Worm (Caenorhabditis elegans): ENCODE results near the gene mec-18.
A peak's percentile ranks its signal among the peaks of the same experiment; 100 is the strongest.

The mec-18 gene

DNA sequence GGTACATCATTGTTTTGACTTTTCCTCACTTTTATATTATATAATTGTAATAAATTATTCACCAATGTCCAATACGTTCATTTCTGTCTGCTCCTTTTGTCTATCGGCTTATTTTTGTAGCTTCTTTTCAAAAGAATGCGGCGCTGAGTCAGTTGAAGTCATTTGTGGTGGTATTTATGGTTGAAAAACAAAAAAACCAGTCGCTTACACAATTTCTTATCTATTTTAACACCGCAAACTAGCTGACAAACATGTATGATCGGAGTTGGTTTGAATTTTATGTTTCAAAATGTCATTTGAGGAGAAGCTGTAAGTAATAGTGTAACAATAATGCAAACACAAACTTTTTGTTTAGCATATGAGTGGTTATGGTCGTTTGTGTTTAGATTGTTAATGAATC lies 10.0 kb upstream of the mec-18 start, which contains the start of gene ets-10:
Gene ets-10 (plus strand): TSS at position 201 of the 400 bp plus-strand sequence.
- TF ChIP-seq nhr-28 (tag; optimal IDR thresholded peaks at IDR 0.05), result no peak
- no peak for TF ChIP-seq efl-1 (optimal IDR thresholded peaks at IDR 0.05)
- TF ChIP-seq efl-1 (GFP tag; optimal IDR thresholded peaks at IDR 0.05 in 1 of 2), result peak in 1 of 2 experiments; percentile 65
- TF ChIP-seq ceh-63 (GFP tag; optimal IDR thresholded peaks at IDR 0.05), result no peak
- TF ChIP-seq C04F5.9 (tag; optimal IDR thresholded peaks at IDR 0.05), result no peak

- TF ChIP-seq aly-2 (tag; optimal IDR thresholded peaks at IDR 0.05) (no peak), elt-2 (tag; optimal IDR thresholded peaks at IDR 0.05) (peak; percentile 71), jun-1 (tag; optimal IDR thresholded peaks at IDR 0.05) (peak; percentile 24), pqm-1 (tag; optimal IDR thresholded peaks at IDR 0.05) (peak; percentile 45)
Measured at ce11 chrX:4282380-4282779, 8.4 kb upstream of the mec-18 start, which contains the start of gene C52B9.19. Gene C52B9.19, plus strand, starts transcription at chrX:4282555.

ce11 chrX:4279294-4279782 lies 5.3 kb upstream of the mec-18 start, which contains the start of the genes twk-28 and ets-9:
Gene twk-28, minus strand, starts transcription at chrX:4279344.
Gene ets-9, plus strand, starts transcription at chrX:4279703.
- no peak for TF ChIP-seq ztf-4 (tag; optimal IDR thresholded peaks at IDR 0.05)
- TF ChIP-seq rnt-1 (tag; optimal IDR thresholded peaks at IDR 0.05), result peak; percentile 30

DNA sequence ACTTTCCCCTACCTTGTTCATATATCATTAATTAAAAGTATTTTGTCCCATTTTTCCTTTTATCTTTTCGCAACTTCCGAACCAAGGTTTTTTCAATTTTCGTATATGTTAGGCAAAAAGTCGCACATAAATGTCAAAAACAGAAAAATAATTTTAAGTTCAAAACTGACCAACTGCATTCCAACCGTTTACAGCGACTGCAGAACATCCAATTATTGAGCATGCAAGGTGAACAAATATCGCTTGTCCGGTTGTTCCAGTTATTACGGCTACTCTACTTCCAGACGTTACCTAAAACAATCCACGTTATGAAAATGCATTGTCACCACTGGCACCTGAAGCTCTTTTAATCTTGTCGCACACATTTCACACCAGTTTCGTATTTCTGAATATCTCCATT lies 402 bp downstream of the mec-18 start, which contains the start of gene C52B9.10:
Gene C52B9.10 (plus strand): TSS at position 301 of the 400 bp plus-strand sequence.
- no peak for TF ChIP-seq snu-23 (GFP tag; optimal IDR thresholded peaks at IDR 0.05)
- TF ChIP-seq nhr-237 (tag; optimal IDR thresholded peaks at IDR 0.05), result no peak
- TF ChIP-seq lin-35 (GFP tag; optimal IDR thresholded peaks at IDR 0.05), result no peak
- TF ChIP-seq blmp-1 (tag; optimal IDR thresholded peaks at IDR 0.05), result no peak
- TF ChIP-seq nhr-71 (tag; optimal IDR thresholded peaks at IDR 0.05), result no peak
- TF ChIP-seq dsc-1 (tag; optimal IDR thresholded peaks at IDR 0.05), result no peak
- TF ChIP-seq unc-86 (tag; optimal IDR thresholded peaks at IDR 0.05), result no peak
- no peak for TF ChIP-seq alr-1 (tag; optimal IDR thresholded peaks at IDR 0.05; ENCODE audit: borderline replicate concordance)
- TF ChIP-seq tbx-2 (tag; optimal IDR thresholded peaks at IDR 0.05), result no peak
- no peak for TF ChIP-seq lsy-2 (tag; optimal IDR thresholded peaks at IDR 0.05)
- no peak for TF ChIP-seq vab-15 (tag; optimal IDR thresholded peaks at IDR 0.05)
- TF ChIP-seq aly-2 (tag; optimal IDR thresholded peaks at IDR 0.05), result no peak
- TF ChIP-seq hlh-4 (tag; optimal IDR thresholded peaks at IDR 0.05), result no peak

ce11 chrX:4268396-4268795 lies 5.6 kb downstream of the mec-18 start:
- TF ChIP-seq ces-1 (GFP tag; optimal IDR thresholded peaks at IDR 0.05) (no peak), elt-2 (tag; optimal IDR thresholded peaks at IDR 0.05) (peak; percentile 43)

DNA sequence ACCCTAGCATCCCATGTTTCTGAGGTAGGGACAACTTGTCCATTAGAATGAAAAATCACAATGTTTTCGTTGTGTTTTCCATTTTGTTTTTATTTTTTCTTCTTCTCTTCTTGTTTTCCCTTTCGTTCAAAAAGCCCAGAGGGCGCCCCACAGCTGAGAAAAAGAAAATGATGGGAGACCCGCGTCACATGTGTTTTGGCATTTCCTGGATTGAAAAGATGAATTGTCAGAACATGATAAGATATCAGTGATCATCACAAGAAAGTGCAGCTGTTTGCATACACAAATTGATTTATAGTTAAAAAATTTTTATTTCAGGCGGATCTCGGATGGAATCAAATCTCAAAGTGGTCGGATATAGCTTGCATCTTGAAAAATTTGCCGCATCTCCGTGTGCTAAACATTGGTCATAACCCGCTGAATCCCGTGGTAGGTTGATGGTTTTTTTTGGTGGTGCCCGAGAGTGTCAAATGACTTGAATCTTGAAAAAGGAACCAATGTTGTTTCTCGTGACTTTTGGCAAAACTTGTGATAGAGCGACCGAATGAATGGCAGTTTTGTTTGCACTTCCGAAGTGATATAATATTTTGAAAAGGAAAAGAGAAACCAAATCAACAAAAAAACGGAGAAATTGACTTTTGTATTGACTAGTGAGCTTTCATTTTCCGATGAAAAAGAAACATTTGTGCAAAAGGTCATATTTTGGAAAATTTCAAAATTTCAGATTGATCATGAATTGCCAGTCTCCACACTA lies 7.7 kb downstream of the mec-18 start:
- TF ChIP-seq snu-23 (GFP tag; optimal IDR thresholded peaks at IDR 0.05) (peak; percentile 16), nhr-20 (tag; optimal IDR thresholded peaks at IDR 0.05) (peak; percentile 46), lsy-2 (tag; optimal IDR thresholded peaks at IDR 0.05) (peak in 1 of 2 experiments; percentile 9), nhr-85 (tag) (peak; percentile 38), nhr-71 (tag; optimal IDR thresholded peaks at IDR 0.05) (peak; percentile 71), rnt-1 (tag; optimal IDR thresholded peaks at IDR 0.05) (peak; percentile 45), unc-62 (GFP tag; optimal IDR thresholded peaks at IDR 0.05) (no peak), mdl-1 (tag; optimal IDR thresholded peaks at IDR 0.05) (peak in 1 of 2 experiments; percentile 38), lin-14 (GFP tag; optimal IDR thresholded peaks at IDR 0.05) (peak; percentile 53), lin-39 (tag; optimal IDR thresholded peaks at IDR 0.05) (peak; percentile 35), elt-2 (tag; optimal IDR thresholded peaks at IDR 0.05) (peak; percentile 26), unc-30 (tag; optimal IDR thresholded peaks at IDR 0.05) (no peak), mep-1 (tag; optimal IDR thresholded peaks at IDR 0.05) (peak; percentile 3), lin-35 (GFP tag; optimal IDR thresholded peaks at IDR 0.05) (peak in 1 of 2 experiments; percentile 64), xbp-1 (tag; optimal IDR thresholded peaks at IDR 0.05) (peak; percentile 2), jun-1 (tag; optimal IDR thresholded peaks at IDR 0.05) (no peak), sup-37 (GFP tag; optimal IDR thresholded peaks at IDR 0.05) (no peak), ztf-11 (tag; optimal IDR thresholded peaks at IDR 0.05) (no peak), ceh-90 (tag; optimal IDR thresholded peaks at IDR 0.05) (no peak), blmp-1 (tag; optimal IDR thresholded peaks at IDR 0.05) (peak; percentile 89), lin-13 (GFP tag; optimal IDR thresholded peaks at IDR 0.05) (no peak)

Measured in whole organism, L1 larva.